Fruit fly (Drosophila melanogaster) whole organism, embryonic: ENCODE measurements around the gene CG31515.
A peak's percentile ranks its signal among the peaks of the same experiment; 100 is the strongest.

Experiments used
- ATbp ChIP-seq: fragments of 200-800 bp; sonication (Bioruptor generic); optimal IDR thresholded peaks from 2 replicates; lab custom pipeline; 2017; ENCODE audit warnings: missing biosample characterization, mild to moderate bottlenecking, missing genetic modification characterization, missing genetic modification reagents
- Adf1 ChIP-seq: fragments of 200-800 bp; sonication (Bioruptor generic); IDR thresholded peaks from 2 replicates; pipeline ENCODE4 v1.3.6; 2022; ENCODE audit warnings: missing biosample characterization, missing genetic modification characterization
- CG10321 ChIP-seq: fragments of 200-800 bp; sonication (Bioruptor generic); IDR thresholded peaks from 2 replicates; pipeline ENCODE4 v1.3.6; 2022; ENCODE audit warnings: missing biosample characterization, missing genetic modification characterization
- CG12104 ChIP-seq: fragments of 200-800 bp; sonication (Bioruptor generic); optimal IDR thresholded peaks from 3 replicates; lab custom pipeline; 2016; ENCODE audit warnings: missing biosample characterization, missing genetic modification characterization
- CG13287 ChIP-seq: fragments of 200-800 bp; sonication (Bioruptor generic); IDR thresholded peaks from 2 replicates; pipeline ENCODE4 v1.3.6; 2022; ENCODE audit warnings: missing biosample characterization, missing genetic modification characterization; ENCODE audit not compliant: partially characterized antibody
- CG13296 ChIP-seq: fragments of 200-800 bp; sonication (Bioruptor generic); optimal IDR thresholded peaks from 3 replicates; lab custom pipeline; 2018; ENCODE audit warnings: missing biosample characterization, mild to moderate bottlenecking, missing genetic modification characterization
- CG13894 ChIP-seq: fragments of 200-800 bp; sonication (Bioruptor generic); optimal IDR thresholded peaks from 3 replicates; lab custom pipeline; 2018; ENCODE audit warnings: missing biosample characterization, mild to moderate bottlenecking, missing genetic modification characterization, moderate library complexity
- CG15601 ChIP-seq: fragments of 200-800 bp; sonication (Bioruptor generic); optimal IDR thresholded peaks from 3 replicates; lab custom pipeline; 2019; ENCODE audit warnings: missing biosample characterization, mild to moderate bottlenecking, missing genetic modification characterization, moderate library complexity
- CG17328 ChIP-seq: fragments of 200-800 bp; sonication (Bioruptor generic); IDR thresholded peaks from 2 replicates; pipeline ENCODE4 v1.3.6; 2022; ENCODE audit warnings: missing biosample characterization, missing genetic modification characterization
- CG18262 ChIP-seq: fragments of 200-800 bp; optimal IDR thresholded peaks from 3 replicates; lab custom pipeline; 2019; ENCODE audit warnings: missing biosample characterization, mild to moderate bottlenecking, missing genetic modification characterization, moderate library complexity
- CG2120 ChIP-seq: fragments of 200-800 bp; sonication (Bioruptor generic); optimal IDR thresholded peaks from 3 replicates; lab custom pipeline; 2016; ENCODE audit warnings: missing biosample characterization, missing genetic modification characterization
- CG30431 ChIP-seq: fragments of 200-800 bp; sonication (Bioruptor generic); optimal IDR thresholded peaks from 2 replicates; lab custom pipeline; 2017; ENCODE audit warnings: missing biosample characterization, missing genetic modification characterization
- CG3995 ChIP-seq: fragments of 200-800 bp; sonication (Bioruptor generic); optimal IDR thresholded peaks from 3 replicates; lab custom pipeline; 2016; ENCODE audit warnings: missing biosample characterization, missing genetic modification characterization
- CG42726 ChIP-seq: fragments of 200-800 bp; sonication (Bioruptor generic); IDR thresholded peaks from 2 replicates; pipeline ENCODE4 v1.3.6; 2022; ENCODE audit warnings: missing biosample characterization, missing genetic modification characterization; ENCODE audit not compliant: partially characterized antibody
- CG4360 ChIP-seq: fragments of 200-800 bp; sonication (Bioruptor generic); IDR thresholded peaks from 2 replicates; pipeline ENCODE4 v1.3.6; 2022; ENCODE audit warnings: missing biosample characterization, missing genetic modification characterization
- CG6683 ChIP-seq: fragments of 200-800 bp; sonication (Bioruptor generic); optimal IDR thresholded peaks from 2 replicates; lab custom pipeline; 2017; ENCODE audit warnings: missing biosample characterization, mild to moderate bottlenecking, missing genetic modification characterization, missing genetic modification reagents
- CG6689 ChIP-seq: fragments of 200-800 bp; sonication (Bioruptor generic); IDR thresholded peaks from 2 replicates; pipeline ENCODE4 v1.3.6; 2022; ENCODE audit warnings: missing biosample characterization, missing genetic modification characterization
- CG6791 ChIP-seq: fragments of 200-800 bp; sonication (Bioruptor generic); IDR thresholded peaks from 3 replicates; pipeline ENCODE4 v1.3.6; 2022; ENCODE audit warnings: missing biosample characterization, missing genetic modification characterization; ENCODE audit not compliant: partially characterized antibody
- CG7372 ChIP-seq: fragments of 200-800 bp; sonication (Bioruptor generic); IDR thresholded peaks from 2 replicates; pipeline ENCODE4 v1.3.6; 2022; ENCODE audit warnings: missing biosample characterization, missing genetic modification characterization
- CG9876 ChIP-seq: fragments of 200-800 bp; sonication (Bioruptor generic); optimal IDR thresholded peaks from 2 replicates; lab custom pipeline; 2016; ENCODE audit warnings: missing biosample characterization, missing genetic modification characterization
- Dad ChIP-seq: fragments of 200-800 bp; sonication (Bioruptor generic); optimal IDR thresholded peaks from 3 replicates; lab custom pipeline; 2016; ENCODE audit warnings: missing biosample characterization, missing genetic modification characterization
- Deaf1 ChIP-seq: fragments of 200-800 bp; optimal IDR thresholded peaks from 3 replicates; lab custom pipeline; 2019; ENCODE audit warnings: missing biosample characterization, mild to moderate bottlenecking, missing genetic modification characterization, moderate library complexity
- Dfd ChIP-seq, 2 experiments: fragments of >200 bp; optimal IDR thresholded peaks; 2 replicates each; lab custom pipeline; 2017; ENCODE audit warnings: missing biosample characterization in 2 of 2, missing genetic modification characterization in 2 of 2
- E2f2 ChIP-seq: fragments of 200-800 bp; sonication (Bioruptor generic); IDR thresholded peaks from 2 replicates; pipeline ENCODE4 v1.3.6; 2022; ENCODE audit warnings: missing biosample characterization, missing genetic modification characterization
- Ets97D ChIP-seq: fragments of 200-800 bp; sonication (Bioruptor generic); optimal IDR thresholded peaks from 3 replicates; lab custom pipeline; 2016; ENCODE audit warnings: missing biosample characterization, missing genetic modification characterization
- HHEX ChIP-seq: fragments of 200-800 bp; sonication (Bioruptor generic); optimal IDR thresholded peaks from 3 replicates; lab custom pipeline; 2017; ENCODE audit warnings: missing biosample characterization, mild to moderate bottlenecking, missing genetic modification characterization, missing genetic modification reagents
- HLH3B ChIP-seq: fragments of 200-800 bp; sonication (Bioruptor generic); IDR thresholded peaks from 2 replicates; pipeline ENCODE4 v1.3.6; 2022; ENCODE audit warnings: missing biosample characterization, missing genetic modification characterization
- HmgZ ChIP-seq: fragments of 200-800 bp; sonication (Bioruptor generic); optimal IDR thresholded peaks from 2 replicates; lab custom pipeline; 2018; ENCODE audit warnings: missing biosample characterization, mild to moderate bottlenecking, missing genetic modification characterization
- Hr51 ChIP-seq, 2 experiments: fragments of 200-800 bp; sonication (Bioruptor generic); optimal IDR thresholded peaks; 2 replicates in 1 of 2; 3 replicates in 1 of 2; lab custom pipeline; 2016 to 2018; ENCODE audit warnings: missing biosample characterization in 2 of 2, missing genetic modification characterization in 2 of 2, mild to moderate bottlenecking in 1 of 2, moderate library complexity in 1 of 2
- Med ChIP-seq: fragments of 200-800 bp; sonication (Bioruptor generic); peaks from one replicate; lab custom pipeline; 2016; ENCODE audit warnings: missing biosample characterization, missing genetic modification characterization, mild to moderate bottlenecking, inconsistent platforms, moderate library complexity
- Nf-YA ChIP-seq: fragments of 200-800 bp; sonication (Bioruptor generic); IDR thresholded peaks from 2 replicates; pipeline ENCODE4 v1.3.6; 2022; ENCODE audit warnings: missing biosample characterization, missing genetic modification characterization
- Rfx ChIP-seq: fragments of 200-800 bp; sonication (Bioruptor generic); IDR thresholded peaks from 2 replicates; pipeline ENCODE4 v1.3.6; 2022; ENCODE audit warnings: missing biosample characterization, missing genetic modification characterization
- abd-A ChIP-seq: fragments of 200-800 bp; sonication (Bioruptor generic); optimal IDR thresholded peaks from 3 replicates; lab custom pipeline; 2019; ENCODE audit warnings: missing biosample characterization, mild to moderate bottlenecking, missing genetic modification characterization, moderate library complexity
- al ChIP-seq: fragments of 200-800 bp; sonication (Bioruptor generic); IDR thresholded peaks from 2 replicates; pipeline ENCODE4 v1.3.6; 2022; ENCODE audit warnings: missing biosample characterization, missing genetic modification characterization
- amos ChIP-seq: fragments of 200-800 bp; sonication (Bioruptor generic); IDR thresholded peaks from 2 replicates; pipeline ENCODE4 v1.3.6; 2022; ENCODE audit warnings: missing biosample characterization, missing genetic modification characterization; ENCODE audit not compliant: partially characterized antibody
- bsh ChIP-seq, 2 experiments: fragments of 200-800 bp; sonication (Bioruptor generic); optimal IDR thresholded peaks; 2 replicates each; lab custom pipeline; 2017 to 2018; ENCODE audit warnings: mild to moderate bottlenecking in 2 of 2, missing biosample characterization in 2 of 2, missing genetic modification characterization in 2 of 2, moderate library complexity in 1 of 2
- btn ChIP-seq: fragments of 200-800 bp; sonication (Bioruptor generic); optimal IDR thresholded peaks from 2 replicates; lab custom pipeline; 2016; ENCODE audit warnings: missing biosample characterization, missing genetic modification characterization
- cg ChIP-seq: fragments of 200-800 bp; sonication (Bioruptor generic); optimal IDR thresholded peaks from 3 replicates; lab custom pipeline; 2019; ENCODE audit warnings: missing biosample characterization, mild to moderate bottlenecking, missing genetic modification characterization, moderate library complexity
- crol ChIP-seq: fragments of 200-800 bp; sonication (Bioruptor generic); IDR thresholded peaks from 2 replicates; pipeline ENCODE4 v1.3.6; 2022; ENCODE audit warnings: missing biosample characterization, missing genetic modification characterization
- fu2 ChIP-seq: fragments of 200-800 bp; sonication (Bioruptor generic); optimal IDR thresholded peaks from 2 replicates; lab custom pipeline; 2016; ENCODE audit warnings: missing biosample characterization, missing genetic modification characterization
- hth ChIP-seq: fragments of >200 bp; optimal IDR thresholded peaks from 2 replicates; lab custom pipeline; 2017; ENCODE audit warnings: inconsistent platforms
- kah ChIP-seq: fragments of 200-800 bp; sonication (Bioruptor generic); optimal IDR thresholded peaks from 2 replicates; lab custom pipeline; 2018; ENCODE audit warnings: missing biosample characterization, mild to moderate bottlenecking, missing genetic modification characterization
- oc ChIP-seq: fragments of 200-800 bp; sonication (Bioruptor generic); optimal IDR thresholded peaks from 2 replicates; lab custom pipeline; 2018; ENCODE audit warnings: missing biosample characterization, mild to moderate bottlenecking, missing genetic modification characterization, moderate library complexity
- pb ChIP-seq: fragments of 200-800 bp; sonication (Bioruptor generic); optimal IDR thresholded peaks from 3 replicates; lab custom pipeline; 2016; ENCODE audit warnings: missing biosample characterization, missing genetic modification characterization
- pho ChIP-seq: fragments of 200-800 bp; sonication (Bioruptor generic); optimal IDR thresholded peaks from 2 replicates; lab custom pipeline; 2016; ENCODE audit warnings: missing biosample characterization, missing genetic modification characterization
- pnt ChIP-seq: fragments of 200-800 bp; sonication (Bioruptor generic); optimal IDR thresholded peaks from 3 replicates; lab custom pipeline; 2016; ENCODE audit warnings: missing biosample characterization, missing genetic modification characterization
- sob ChIP-seq: fragments of 200-800 bp; sonication (Bioruptor generic); IDR thresholded peaks from 2 replicates; pipeline ENCODE4 v1.3.6; 2022; ENCODE audit warnings: missing biosample characterization, missing genetic modification characterization
- sqz ChIP-seq: fragments of 200-800 bp; sonication (Bioruptor generic); optimal IDR thresholded peaks from 3 replicates; lab custom pipeline; 2018; ENCODE audit warnings: missing biosample characterization, mild to moderate bottlenecking, missing genetic modification characterization
- unpg ChIP-seq: fragments of 200-800 bp; sonication (Bioruptor generic); optimal IDR thresholded peaks from 3 replicates; lab custom pipeline; 2018; ENCODE audit warnings: missing biosample characterization, mild to moderate bottlenecking, missing genetic modification characterization, moderate library complexity

Gene CG31515

DNA sequence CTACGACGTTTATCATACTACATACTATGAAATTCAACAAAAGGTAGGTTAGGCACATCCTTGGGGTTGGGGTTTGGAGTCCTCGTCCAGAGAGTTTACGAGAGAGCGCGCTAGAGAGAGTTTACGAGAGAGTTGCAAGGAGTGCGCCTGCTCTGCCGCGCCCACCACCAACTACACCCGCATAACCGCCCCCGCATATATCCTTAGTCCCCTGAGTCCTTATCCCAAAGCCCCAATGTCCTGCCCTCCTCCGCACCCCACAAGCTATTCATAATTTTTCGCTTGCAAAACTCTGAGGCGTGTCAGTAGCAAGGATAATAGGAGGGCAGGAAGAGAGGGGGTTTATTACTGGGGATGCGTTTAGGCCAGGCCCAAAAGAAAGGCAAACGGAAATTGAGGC is 5.0 kb downstream of the CG31515 start (continued):
- no peak for TF ChIP-seq HHEX (GFP tag; lab: Kevin White, UChicago)
- peak; percentile 11 for TF ChIP-seq Deaf1 (tag; lab: Kevin White, UChicago)
- no peak for TF ChIP-seq E2f2 (GFP tag; lab: Robert Waterston, UW)
- TF ChIP-seq CG10321 (GFP tag; lab: Robert Waterston, UW), result 0 out of 2 replicates have a peak, but pooled peaks have one; percentile 7
- TF ChIP-seq crol (GFP tag; lab: Robert Waterston, UW), result peak; percentile 88
- TF ChIP-seq btn (GFP tag; lab: Kevin White, UChicago), result no peak
- TF ChIP-seq pb (GFP tag; lab: Kevin White, UChicago), result no peak
- TF ChIP-seq CG15601, result no peak
- no peak for TF ChIP-seq Dad (GFP tag; lab: Kevin White, UChicago)
- TF ChIP-seq CG13287, result 0 out of 2 replicates have a peak, but pooled peaks have one; percentile 12
- TF ChIP-seq CG18262 (tag; lab: Kevin White, UChicago), result no peak
- no peak for TF ChIP-seq sqz
- TF ChIP-seq ATbp, result no peak
- no peak for TF ChIP-seq HmgZ (tag; lab: Kevin White, UChicago)
- TF ChIP-seq sob (GFP tag; lab: Robert Waterston, UW), result no peak
- TF ChIP-seq Adf1 (GFP tag; lab: Robert Waterston, UW), result no peak; the same call in 1 of the 2 replicates
- no peak for TF ChIP-seq CG17328 (GFP tag; lab: Robert Waterston, UW)
- TF ChIP-seq CG7372 (GFP tag; lab: Robert Waterston, UW), result no peak
- no peak for TF ChIP-seq cg (GFP tag; lab: Kevin White, UChicago)
- no peak for TF ChIP-seq Ets97D (GFP tag; lab: Kevin White, UChicago)
- no peak for TF ChIP-seq HLH3B (GFP tag; lab: Robert Waterston, UW)
- TF ChIP-seq bsh (GFP tag; optimal IDR thresholded peaks at IDR 0.05; lab: Kevin White, UChicago), result peak in 1 of 2 experiments; percentile 5
- no peak for TF ChIP-seq CG6683 (GFP tag; lab: Kevin White, UChicago)
- TF ChIP-seq CG13296, result no peak
- peak; percentile 70 for TF ChIP-seq abd-A (tag; lab: Kevin White, UChicago)
- no peak for TF ChIP-seq amos (GFP tag; lab: Robert Waterston, UW)
- TF ChIP-seq fu2 (GFP tag; lab: Kevin White, UChicago), result no peak
- no peak for TF ChIP-seq hth (lab: Kevin White, UChicago)
- TF ChIP-seq pho (GFP tag; lab: Kevin White, UChicago), result no peak
- TF ChIP-seq CG9876 (GFP tag; lab: Kevin White, UChicago), result no peak
- TF ChIP-seq Med (GFP tag; lab: Kevin White, UChicago), result peak; percentile 13
- peak; percentile 70 for TF ChIP-seq CG13894 (tag; lab: Kevin White, UChicago)
- no peak for TF ChIP-seq Nf-YA

DNA sequence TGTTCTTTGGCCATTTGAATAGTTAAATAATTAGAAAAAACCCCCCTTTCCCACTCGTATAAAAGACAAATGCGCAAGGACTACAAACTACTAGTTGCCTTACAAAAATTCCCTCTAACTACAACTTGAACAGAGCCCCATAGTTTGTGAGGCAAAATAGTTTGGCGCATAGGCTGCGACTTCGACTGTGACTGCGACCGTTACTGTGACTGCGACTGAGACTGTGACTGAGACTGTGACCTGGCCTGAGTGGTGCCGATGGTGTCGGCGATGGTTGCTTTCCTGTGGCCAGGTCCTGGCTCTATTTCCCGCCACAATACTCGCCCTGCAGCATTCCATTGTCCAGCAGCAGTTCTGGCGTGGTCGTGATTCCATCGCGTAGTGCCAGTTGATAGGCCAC is 11.4 kb downstream of the CG31515 start:
- TF ChIP-seq cg (GFP tag; lab: Kevin White, UChicago) (no peak), CG3995 (GFP tag; lab: Kevin White, UChicago) (peak; percentile 90)

DNA sequence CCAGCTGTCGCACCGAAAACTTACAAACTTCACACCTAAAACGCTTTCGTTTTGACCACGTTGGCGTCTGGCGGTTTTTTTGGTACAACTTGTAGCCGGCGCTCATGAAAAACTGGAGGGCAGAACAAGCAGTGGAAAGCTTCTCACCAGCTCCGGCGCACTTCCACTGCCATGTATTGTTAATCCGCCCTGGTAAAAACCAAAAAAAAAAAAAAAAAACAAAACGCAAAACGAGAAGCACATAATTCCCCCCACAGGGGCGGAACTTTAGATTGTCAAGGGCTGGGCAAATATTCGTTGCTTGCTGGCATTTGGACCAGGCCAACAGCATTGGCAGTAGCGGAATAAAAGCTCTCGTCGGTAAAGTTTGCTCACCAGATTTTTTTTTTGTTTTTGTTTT is 14.4 kb downstream of the CG31515 start:
- no peak for TF ChIP-seq Hr51 (GFP tag; optimal IDR thresholded peaks at IDR 0.05; lab: Kevin White, UChicago)
- TF ChIP-seq CG4360, result no peak
- 0 out of 2 replicates have a peak, but pooled peaks have one; percentile 37 for TF ChIP-seq CG42726 (GFP tag; lab: Robert Waterston, UW)
- 0 out of 2 replicates have a peak, but pooled peaks have one; percentile 22 for TF ChIP-seq Rfx (GFP tag; lab: Robert Waterston, UW)
- no peak for TF ChIP-seq CG6791 (GFP tag; lab: Robert Waterston, UW)
- no peak for TF ChIP-seq Deaf1 (tag; lab: Kevin White, UChicago)
- no peak for TF ChIP-seq CG6689
- TF ChIP-seq oc (tag; lab: Kevin White, UChicago), result peak; percentile 42
- TF ChIP-seq CG30431 (GFP tag; lab: Kevin White, UChicago), result no peak
- TF ChIP-seq CG2120 (GFP tag; lab: Kevin White, UChicago), result peak; percentile 34
- no peak for TF ChIP-seq Ets97D (GFP tag; lab: Kevin White, UChicago)
- no peak for TF ChIP-seq unpg (GFP tag; lab: Kevin White, UChicago)
- no peak for TF ChIP-seq pnt (GFP tag; lab: Kevin White, UChicago)
- TF ChIP-seq HmgZ (tag; lab: Kevin White, UChicago), result peak; percentile 25
- TF ChIP-seq al (GFP tag; lab: Robert Waterston, UW), result no peak
- no peak for TF ChIP-seq kah (GFP tag; lab: Kevin White, UChicago)
- no peak for TF ChIP-seq CG12104 (GFP tag; lab: Kevin White, UChicago)
- no peak for TF ChIP-seq Dfd (GFP tag; optimal IDR thresholded peaks at IDR 0.05; lab: Kevin White, UChicago)
